Worm (Caenorhabditis elegans): ENCODE data around the gene ppk-3.

DNA sequence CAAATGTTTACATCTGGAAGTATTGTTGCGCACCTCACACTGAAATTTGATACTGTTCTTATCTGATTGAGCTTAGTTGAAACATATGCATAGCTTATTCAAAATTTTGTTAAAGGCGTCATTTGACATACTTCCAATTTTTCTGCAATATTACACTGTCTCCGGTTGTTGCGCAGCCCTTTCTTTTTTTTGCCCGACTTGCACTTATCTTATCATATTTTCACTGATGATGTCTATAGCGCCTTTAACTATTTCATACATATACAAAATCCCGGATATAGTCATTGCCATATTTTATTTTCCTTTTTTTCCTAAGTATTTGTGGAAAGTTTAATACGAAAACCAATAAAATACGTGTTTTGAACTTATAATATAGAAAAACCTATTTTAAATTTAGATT lies 31.3 kb upstream of the ppk-3 start:
- no peak for TF ChIP-seq zim-3 (tag; optimal IDR thresholded peaks at IDR 0.05)
- TF ChIP-seq B0019.2 (GFP tag; conservative IDR thresholded peaks at IDR 0.05): no peak
- TF ChIP-seq F55B11.4 (tag; optimal IDR thresholded peaks at IDR 0.05; ENCODE audit: borderline replicate concordance, insufficient read depth): no peak
- no peak for TF ChIP-seq aptf-3 (GFP tag; IDR thresholded peaks at IDR 0.05)
- TF ChIP-seq sea-2 (GFP tag; IDR thresholded peaks at IDR 0.05): no peak
- no peak for TF ChIP-seq unc-130 (GFP tag; optimal IDR thresholded peaks at IDR 0.05)
- no peak for TF ChIP-seq unc-62 (GFP tag; optimal IDR thresholded peaks at IDR 0.05)
- TF ChIP-seq repo-1 (tag; optimal IDR thresholded peaks at IDR 0.05): no peak
- TF ChIP-seq cebp-2 (GFP tag; IDR thresholded peaks at IDR 0.05): no peak
- no peak for TF ChIP-seq dpl-1 (GFP tag; optimal IDR thresholded peaks at IDR 0.05)
- no peak for TF ChIP-seq Y95B8A.8 (GFP tag; IDR thresholded peaks at IDR 0.05)
- no peak for TF ChIP-seq lin-35 (GFP tag; optimal IDR thresholded peaks at IDR 0.05)
- TF ChIP-seq rec-8 (tag; optimal IDR thresholded peaks at IDR 0.05): no peak

Measured in whole organism, young adult.